Worm (Caenorhabditis elegans): ENCODE results near the gene C35A5.5.

DNA sequence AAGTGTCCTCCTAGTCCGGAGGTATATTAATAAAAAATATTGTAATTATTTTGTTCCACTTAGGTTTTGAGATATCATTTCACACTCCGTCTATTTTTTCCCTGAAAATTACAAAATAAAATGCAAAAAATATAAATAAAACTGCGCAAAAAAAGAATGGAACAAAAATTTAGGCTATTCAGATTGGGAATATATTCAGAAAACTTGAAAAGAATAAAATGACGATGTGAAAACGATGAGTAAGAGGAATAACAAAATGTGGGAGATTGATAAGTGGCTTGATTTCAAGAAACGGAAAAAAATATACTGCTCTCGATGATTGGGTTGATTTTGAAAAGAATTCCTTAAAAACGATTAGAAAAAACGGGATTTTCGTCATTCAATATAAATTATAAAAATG lies 8.6 kb downstream of the C35A5.5 start, which contains the start of gene dmsr-8:
- TF ChIP-seq blmp-1 (tag; optimal IDR thresholded peaks at IDR 0.05), result no peak
- no peak for TF ChIP-seq lin-39 (tag; optimal IDR thresholded peaks at IDR 0.05)
- TF ChIP-seq skn-1 (tag; optimal IDR thresholded peaks at IDR 0.05), result no peak

Measured in whole organism, L1 larva.